Worm (Caenorhabditis elegans): Measurements from ENCODE around the gene F36F12.1.

ce11 chrV:2083869-2084268 lies 19.1 kb downstream of the F36F12.1 start:
- no peak for TF ChIP-seq unc-62 (GFP tag; optimal IDR thresholded peaks at IDR 0.05 in 1 of 2)
- no peak for TF ChIP-seq unc-62 (tag; optimal IDR thresholded peaks at IDR 0.05)
- TF ChIP-seq lin-15B (tag; optimal IDR thresholded peaks at IDR 0.05) = no peak

Measured in whole organism, L4 larva.